Fruit fly (Drosophila melanogaster) S2 (cell line): ENCODE measurements around the gene CG7714.

Source experiments
- CG8478 ChIP-seq: fragments of >200 bp; optimal IDR thresholded peaks from 2 replicates; lab custom pipeline; 2018
- CTCF ChIP-seq, 2 experiments: fragments of >200 bp; optimal IDR thresholded peaks; 2 replicates each; lab custom pipeline; 2018

CG7714 gene

dm6 chr3R:18692619-18693018 is 33.6 kb downstream of the CG7714 start, which contains the start of gene Muc91C:
Gene Muc91C (minus strand): TSS chr3R:18692719.
- no peak for TF ChIP-seq CG8478
- TF ChIP-seq CTCF (optimal IDR thresholded peaks at IDR 0.05; lab: Kevin White, UChicago) = no peak

- no peak for TF ChIP-seq CG8478
- TF ChIP-seq CTCF (optimal IDR thresholded peaks at IDR 0.05; lab: Kevin White, UChicago) = no peak
These were observed 45.2 kb downstream of the CG7714 start for dm6 chr3R:18681054-18681453.

dm6 chr3R:18680332-18680731 is 45.9 kb downstream of the CG7714 start, which contains the start of the genes CG46318 and ChT:
Gene CG46318 (plus strand): TSS chr3R:18680604.
Gene ChT (plus strand): TSS chr3R:18680604.
- TF ChIP-seq CTCF (optimal IDR thresholded peaks at IDR 0.05; lab: Kevin White, UChicago) (no peak), CG8478 (no peak)

- no peak for TF ChIP-seq CG8478
- TF ChIP-seq CTCF (optimal IDR thresholded peaks at IDR 0.05; lab: Kevin White, UChicago) = no peak
These were observed 48.7 kb downstream of the CG7714 start, which contains the start of the genes dind and CG7706 for dm6 chr3R:18677500-18677940. Gene dind (minus strand): TSS chr3R:18677539. Gene CG7706 (plus strand): TSS chr3R:18677818.
